Fruit fly (Drosophila melanogaster): ENCODE measurements around the gene elm.

elm gene

dm6 chr3R:5654692-5655181 lies at the start of gene elm, which contains the start of gene MED27 (continued):
- TF ChIP-seq CG7839 (tag; optimal IDR thresholded peaks at IDR 0.05) (peak; percentile 90), cas (GFP tag; IDR thresholded peaks at IDR 0.05) (peak; percentile 86), stc (GFP tag; IDR thresholded peaks at IDR 0.05) (peak; percentile 75), CG18476 (GFP tag; optimal IDR thresholded peaks at IDR 0.05) (peak; percentile 92), Chrac-16 (GFP tag; optimal IDR thresholded peaks at IDR 0.05) (peak; percentile 97), CG31388 (GFP tag; optimal IDR thresholded peaks at IDR 0.05) (peak; percentile 90), CG4730 (GFP tag; IDR thresholded peaks at IDR 0.05) (peak; percentile 92), CG10431 (GFP tag; optimal IDR thresholded peaks at IDR 0.05) (peak; percentile 55), Sin3A (optimal IDR thresholded peaks at IDR 0.05) (peak; percentile 95), org-1 (GFP tag; optimal IDR thresholded peaks at IDR 0.05) (peak; percentile 61), ab (GFP tag; optimal IDR thresholded peaks at IDR 0.05) (peak; percentile 80), D19A (tag; optimal IDR thresholded peaks at IDR 0.05) (peak; percentile 81), insv (GFP tag; optimal IDR thresholded peaks at IDR 0.05) (peak in 1 of 2 experiments; percentile 73), CG1603 (tag; optimal IDR thresholded peaks at IDR 0.05) (peak; percentile 63), CG8924 (tag; optimal IDR thresholded peaks at IDR 0.05) (peak; percentile 92), caup (GFP tag; optimal IDR thresholded peaks at IDR 0.05; ENCODE audit: severe bottlenecking) (peak; percentile 87), CG10147 (GFP tag; optimal IDR thresholded peaks at IDR 0.05) (peak; percentile 93), CG11456 (GFP tag; IDR thresholded peaks at IDR 0.05) (peak; percentile 94), CG16815 (GFP tag; optimal IDR thresholded peaks at IDR 0.05) (peak; percentile 94), CG30403 (GFP tag; optimal IDR thresholded peaks at IDR 0.05) (peak; percentile 98), unc-4 (GFP tag; IDR thresholded peaks at IDR 0.05; ENCODE audit: partially characterized antibody) (peak; percentile 95), sob (GFP tag; IDR thresholded peaks at IDR 0.05) (peak; percentile 96), NC2β (GFP tag; optimal IDR thresholded peaks at IDR 0.05) (peak; percentile 91), CG7556 (GFP tag; optimal IDR thresholded peaks at IDR 0.05) (peak; percentile 85), CG7786 (GFP tag; optimal IDR thresholded peaks at IDR 0.05) (peak; percentile 91), CG15479 (GFP tag; optimal IDR thresholded peaks at IDR 0.05) (peak; percentile 22), odd (GFP tag; optimal IDR thresholded peaks at IDR 0.05) (peak; percentile 49), CG4404 (GFP tag; IDR thresholded peaks at IDR 0.05) (peak; percentile 97), Blimp-1 (GFP tag; optimal IDR thresholded peaks at IDR 0.05) (peak; percentile 86), TFAM (GFP tag; optimal IDR thresholded peaks at IDR 0.05) (peak; percentile 62), zen2 (GFP tag; IDR thresholded peaks at IDR 0.05; ENCODE audit: partially characterized antibody) (peak; percentile 68; the same call in 1 of the 3 replicates), NFAT (GFP tag; IDR thresholded peaks at IDR 0.05) (peak; percentile 94), Gug (GFP tag; IDR thresholded peaks at IDR 0.05) (peak; percentile 96), CG10267 (tag; optimal IDR thresholded peaks at IDR 0.05) (peak; percentile 87), ranshi (GFP tag; IDR thresholded peaks at IDR 0.05) (peak; percentile 93), Hr3 (GFP tag; optimal IDR thresholded peaks at IDR 0.05) (peak; percentile 95), ken (GFP tag; IDR thresholded peaks at IDR 0.05) (peak; percentile 94), CG30431 (GFP tag; optimal IDR thresholded peaks at IDR 0.05) (peak; percentile 87), Fer1 (GFP tag; optimal IDR thresholded peaks at IDR 0.05) (peak; percentile 88), ssp (GFP tag; IDR thresholded peaks at IDR 0.05) (peak; percentile 91), exex (tag; optimal IDR thresholded peaks at IDR 0.05) (peak; percentile 64), Asciz (GFP tag; optimal IDR thresholded peaks at IDR 0.05) (peak; percentile 67), Atf-2 (GFP tag; optimal IDR thresholded peaks at IDR 0.05) (peak; percentile 92), CG31441 (GFP tag; IDR thresholded peaks at IDR 0.05) (peak; percentile 90), Awh (GFP tag; IDR thresholded peaks at IDR 0.05) (peak; percentile 81), CG7928 (GFP tag; optimal IDR thresholded peaks at IDR 0.05) (peak; percentile 72), lola (GFP tag; optimal IDR thresholded peaks at IDR 0.05) (peak in 1 of 3 experiments; percentile 93), Myb (GFP tag; optimal IDR thresholded peaks at IDR 0.05) (peak; percentile 83), NfI (GFP tag; optimal IDR thresholded peaks at IDR 0.05) (peak; percentile 90), HmgZ (tag; optimal IDR thresholded peaks at IDR 0.05) (peak; percentile 95)

All from whole organism, embryonic.